Worm (Caenorhabditis elegans) whole organism, early embryonic: ENCODE data around the gene C13A2.10.

Experiments
- B0310.2 ChIP-seq: sonication (generic microtip); optimal IDR thresholded peaks from 2 replicates; lab custom pipeline; 2016; ENCODE audit warnings: mild to moderate bottlenecking, missing genetic modification characterization, missing compliant biosample characterization
- F13C5.2 ChIP-seq: sonication (generic microtip); optimal IDR thresholded peaks from 2 replicates; lab custom pipeline; 2017; ENCODE audit warnings: mild to moderate bottlenecking, missing genetic modification characterization, inconsistent platforms, missing compliant biosample characterization
- aly-1 ChIP-seq: sonication (generic microtip); optimal IDR thresholded peaks from 2 replicates; lab custom pipeline; 2016; ENCODE audit warnings: missing genetic modification characterization, missing compliant biosample characterization
- ama-1 ChIP-seq: fragments of 150-350 bp; optimal IDR thresholded peaks from 2 replicates; lab custom pipeline; 2014
- ceh-13 ChIP-seq: fragments of 200-800 bp; sonication (Bioruptor generic); optimal IDR thresholded peaks from 2 replicates; lab custom pipeline; 2018; ENCODE audit warnings: mild to moderate bottlenecking, missing genetic modification characterization, missing compliant biosample characterization
- ceh-36 ChIP-seq: sonication (generic microtip); optimal IDR thresholded peaks from 2 replicates; lab custom pipeline; 2016; ENCODE audit warnings: missing genetic modification characterization, inconsistent platforms, missing compliant biosample characterization
- ets-7 ChIP-seq: sonication (generic microtip); optimal IDR thresholded peaks from 2 replicates; lab custom pipeline; 2016; ENCODE audit warnings: missing genotype, missing genetic modification characterization, missing compliant biosample characterization
- flt-1 ChIP-seq: fragments of 200-800 bp; sonication (Bioruptor generic); IDR thresholded peaks from 2 replicates; pipeline ENCODE4 v1.3.6; 2022; ENCODE audit warnings: missing genetic modification characterization, missing compliant biosample characterization
- hmbx-1 ChIP-seq: sonication (generic microtip); optimal IDR thresholded peaks from 2 replicates; lab custom pipeline; 2016; ENCODE audit warnings: mild to moderate bottlenecking, missing genetic modification characterization, missing compliant biosample characterization
- hmg-4 ChIP-seq: fragments of 200-800 bp; sonication (Bioruptor generic); optimal IDR thresholded peaks from 2 replicates; lab custom pipeline; 2018; ENCODE audit warnings: mild to moderate bottlenecking, missing genetic modification characterization, missing compliant biosample characterization
- hnd-1 ChIP-seq: sonication (generic microtip); optimal IDR thresholded peaks from 2 replicates; lab custom pipeline; 2016; ENCODE audit warnings: missing genetic modification characterization, missing compliant biosample characterization
- pes-1 ChIP-seq: fragments of 200-800 bp; sonication (Bioruptor generic); IDR thresholded peaks from 2 replicates; pipeline ENCODE4 v1.3.6; 2022; ENCODE audit warnings: missing genetic modification reagents, missing genetic modification characterization, missing compliant biosample characterization
- scrt-1 ChIP-seq: fragments of 200-800 bp; sonication (Bioruptor generic); IDR thresholded peaks from 2 replicates; pipeline ENCODE4 v1.3.6; 2022; ENCODE audit warnings: missing genetic modification characterization, missing compliant biosample characterization
- sea-1 ChIP-seq: fragments of 200-800 bp; sonication (Bioruptor generic); conservative IDR thresholded peaks from 2 replicates; pipeline ENCODE4 v1.3.6; 2022; ENCODE audit warnings: missing genetic modification characterization, missing compliant biosample characterization
- tbx-11 ChIP-seq: fragments of 200-800 bp; sonication (Bioruptor generic); IDR thresholded peaks from 2 replicates; pipeline ENCODE4 v1.3.6; 2022; ENCODE audit warnings: missing genetic modification characterization, missing compliant biosample characterization
- tbx-37 ChIP-seq: fragments of 200-800 bp; sonication (Bioruptor generic); conservative IDR thresholded peaks from 2 replicates; pipeline ENCODE4 v1.3.6; 2022; ENCODE audit warnings: missing genetic modification reagents, missing genetic modification characterization, missing compliant biosample characterization
- tra-4 ChIP-seq: sonication (generic microtip); optimal IDR thresholded peaks from 2 replicates; lab custom pipeline; 2017; ENCODE audit warnings: missing genetic modification characterization, missing compliant biosample characterization

The C13A2.10 gene

ce11 chrV:7297263-7297662, 22.4 kb upstream of the C13A2.10 start, which contains the start of gene srj-32:
Gene srj-32, minus strand, starts transcription at chrV:7297363.
- no peak for TF ChIP-seq F13C5.2 (tag; lab: Kevin White, UChicago)

DNA sequence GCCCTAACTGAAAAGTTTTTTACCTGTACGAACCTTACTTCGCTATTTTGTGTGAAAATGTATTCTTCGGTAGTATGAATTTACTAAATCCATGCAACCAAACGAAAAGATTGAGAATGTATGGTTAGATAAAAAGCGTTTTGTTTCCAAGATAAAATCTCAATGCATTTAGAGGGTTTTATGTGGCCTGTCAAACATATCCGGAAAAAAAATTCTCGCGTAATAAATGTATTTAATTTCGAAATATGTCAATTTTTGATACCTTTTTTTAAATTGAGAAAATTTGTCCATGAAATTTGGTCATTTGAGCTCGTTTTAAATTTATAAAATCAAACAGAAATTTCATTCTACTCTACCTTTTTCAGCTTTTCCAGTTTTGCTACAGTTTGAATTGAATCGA, 20.4 kb upstream of the C13A2.10 start, which contains the start of gene F07G11.4:
F07G11.4 (minus strand) TSS at position 101 of the 400 bp plus-strand sequence.
- TF ChIP-seq hmbx-1 (no peak), tbx-11 (GFP tag; lab: Robert Waterston, UW) (no peak), tbx-37 (GFP tag; lab: Robert Waterston, UW) (no peak), scrt-1 (GFP tag; lab: Robert Waterston, UW) (no peak), hmg-4 (GFP tag; lab: Kevin White, UChicago) (no peak), ceh-13 (GFP tag; lab: Kevin White, UChicago) (no peak), flt-1 (GFP tag; lab: Robert Waterston, UW) (no peak), ets-7 (tag; lab: Kevin White, UChicago) (no peak), ama-1 (lab: Kevin White, UChicago) (no peak), B0310.2 (no peak), tra-4 (tag; lab: Kevin White, UChicago) (no peak), pes-1 (GFP tag; lab: Robert Waterston, UW) (no peak), hnd-1 (tag; lab: Kevin White, UChicago) (no peak), ceh-36 (tag; lab: Kevin White, UChicago) (no peak), F13C5.2 (tag; lab: Kevin White, UChicago) (no peak)

DNA sequence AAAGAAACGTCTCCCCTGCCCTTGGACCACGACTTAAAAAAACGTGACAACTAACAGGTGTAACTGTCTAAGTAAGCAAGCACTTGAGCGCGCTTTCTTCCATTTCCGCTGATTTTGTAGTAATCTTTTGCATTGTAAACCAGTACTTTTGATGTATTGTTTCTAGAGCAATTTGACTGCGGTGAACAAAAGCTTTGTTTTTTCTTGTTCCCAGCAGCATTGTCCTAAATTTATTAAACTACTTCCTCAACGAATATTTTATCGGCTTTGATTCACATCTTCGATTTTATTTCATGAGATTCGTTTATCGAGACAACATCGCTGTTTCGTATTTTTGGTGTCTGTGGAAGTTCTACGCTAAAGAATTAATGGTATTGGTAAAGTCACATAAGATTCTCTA, 13.8 kb upstream of the C13A2.10 start, which contains the start of gene C13A2.1:
C13A2.1 (plus strand) TSS at position 301 of the 400 bp plus-strand sequence.
- TF ChIP-seq ceh-13 (GFP tag; lab: Kevin White, UChicago): no peak
- no peak for TF ChIP-seq tbx-11 (GFP tag; lab: Robert Waterston, UW)
- TF ChIP-seq aly-1: no peak
- TF ChIP-seq B0310.2: no peak
- no peak for TF ChIP-seq ets-7 (tag; lab: Kevin White, UChicago)
- no peak for TF ChIP-seq hnd-1 (tag; lab: Kevin White, UChicago)
- no peak for TF ChIP-seq F13C5.2 (tag; lab: Kevin White, UChicago)
- TF ChIP-seq hmg-4 (GFP tag; lab: Kevin White, UChicago): no peak
- TF ChIP-seq scrt-1 (GFP tag; lab: Robert Waterston, UW): no peak
- TF ChIP-seq hmbx-1: no peak
- TF ChIP-seq ceh-36 (tag; lab: Kevin White, UChicago): no peak
- TF ChIP-seq ama-1 (lab: Kevin White, UChicago): no peak
- no peak for TF ChIP-seq pes-1 (GFP tag; lab: Robert Waterston, UW)
- no peak for TF ChIP-seq tra-4 (tag; lab: Kevin White, UChicago)
- no peak for TF ChIP-seq tbx-37 (GFP tag; lab: Robert Waterston, UW)

DNA sequence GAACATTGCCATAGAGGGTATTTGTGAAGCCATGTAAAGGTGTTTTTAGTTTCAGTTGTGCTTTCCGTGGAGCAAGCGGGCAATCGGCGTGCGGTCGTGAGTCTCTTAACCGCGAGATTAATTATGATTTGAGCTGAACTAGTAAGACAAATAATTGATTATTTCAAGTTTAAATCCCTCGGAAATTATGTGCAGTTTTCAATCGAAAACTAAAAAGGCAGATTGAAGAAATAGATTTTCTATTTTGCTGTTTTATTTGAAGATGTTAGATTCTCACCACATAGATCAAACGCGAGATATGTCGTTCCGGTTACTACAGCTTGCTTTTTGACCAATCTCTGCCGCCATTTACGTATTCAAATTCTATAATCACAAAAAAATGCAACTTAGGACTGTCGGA, 7.1 kb upstream of the C13A2.10 start, which contains the start of gene C13A2.3:
C13A2.3 (plus strand) TSS at position 301 of the 400 bp plus-strand sequence.
- TF ChIP-seq scrt-1 (GFP tag; lab: Robert Waterston, UW): no peak
- no peak for TF ChIP-seq B0310.2
- no peak for TF ChIP-seq F13C5.2 (tag; lab: Kevin White, UChicago)
- TF ChIP-seq aly-1: no peak
- no peak for TF ChIP-seq sea-1 (GFP tag; lab: Robert Waterston, UW)

- TF ChIP-seq ceh-13 (GFP tag; lab: Kevin White, UChicago): no peak
Measured at ce11 chrV:7279090-7279489, 4.2 kb upstream of the C13A2.10 start, which contains the start of gene C13A2.4. Gene C13A2.4, plus strand, starts transcription at chrV:7279390.

ce11 chrV:7275491-7275890, 599 bp upstream of the C13A2.10 start, which contains the start of gene C13A2.5:
Gene C13A2.5, plus strand, starts transcription at chrV:7275791.
- no peak for TF ChIP-seq aly-1
- no peak for TF ChIP-seq scrt-1 (GFP tag; lab: Robert Waterston, UW)
- no peak for TF ChIP-seq ceh-36 (tag; lab: Kevin White, UChicago)
- no peak for TF ChIP-seq tra-4 (tag; lab: Kevin White, UChicago)
- no peak for TF ChIP-seq hmbx-1
- TF ChIP-seq hmg-4 (GFP tag; lab: Kevin White, UChicago): no peak
- TF ChIP-seq ets-7 (tag; lab: Kevin White, UChicago): no peak
- no peak for TF ChIP-seq ama-1 (lab: Kevin White, UChicago)
- TF ChIP-seq sea-1 (GFP tag; lab: Robert Waterston, UW): no peak
- TF ChIP-seq tbx-11 (GFP tag; lab: Robert Waterston, UW): no peak

DNA sequence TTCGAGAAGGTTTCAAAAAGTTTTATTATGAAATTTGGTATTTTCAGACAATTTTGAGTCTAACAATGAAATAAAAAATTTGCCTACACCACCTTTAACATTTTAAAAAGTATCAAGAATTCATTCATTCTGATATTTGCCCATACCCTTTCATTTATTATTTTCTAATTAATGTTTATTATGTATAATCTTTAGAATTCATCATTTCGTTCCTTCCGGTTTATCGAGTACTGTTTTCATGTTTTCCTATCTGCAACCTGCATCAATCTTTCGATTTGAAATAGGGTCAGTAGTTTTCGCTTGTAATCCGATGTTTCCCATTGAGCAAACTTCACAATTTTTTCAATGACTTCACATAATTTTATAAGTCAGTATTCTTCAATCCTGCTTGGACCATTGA, 5.5 kb downstream of the C13A2.10 start, which contains the start of gene C13A2.6:
C13A2.6 (plus strand) TSS at position 301 of the 400 bp plus-strand sequence.
- TF ChIP-seq tra-4 (tag; lab: Kevin White, UChicago): no peak
- no peak for TF ChIP-seq hmbx-1
- TF ChIP-seq B0310.2: no peak
- no peak for TF ChIP-seq aly-1
- TF ChIP-seq pes-1 (GFP tag; lab: Robert Waterston, UW): no peak
- no peak for TF ChIP-seq sea-1 (GFP tag; lab: Robert Waterston, UW)
- TF ChIP-seq flt-1 (GFP tag; lab: Robert Waterston, UW): no peak
- no peak for TF ChIP-seq ets-7 (tag; lab: Kevin White, UChicago)
- TF ChIP-seq ceh-36 (tag; lab: Kevin White, UChicago): no peak
- no peak for TF ChIP-seq hnd-1 (tag; lab: Kevin White, UChicago)

DNA sequence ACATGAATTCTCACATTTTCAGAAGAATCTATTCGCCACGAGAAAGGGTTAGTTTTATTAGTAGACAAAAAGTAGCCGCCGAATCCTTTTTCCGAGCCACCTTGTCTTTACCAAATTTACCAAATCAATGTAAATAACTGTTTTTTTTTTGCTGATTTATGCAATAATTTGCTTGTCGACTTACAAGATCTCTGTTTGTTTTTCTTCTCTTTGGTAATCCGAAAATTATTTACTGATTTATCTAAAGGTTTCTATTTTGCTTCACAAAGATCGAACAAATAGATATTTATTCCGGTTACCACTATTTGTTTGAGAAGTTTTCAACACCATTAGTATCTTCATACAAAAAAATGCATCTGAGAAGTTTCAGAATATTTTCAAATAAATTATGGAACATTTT, 8.9 kb downstream of the C13A2.10 start, which contains the start of gene C13A2.7:
C13A2.7 (plus strand) TSS at position 301 of the 400 bp plus-strand sequence.
- no peak for TF ChIP-seq B0310.2
- no peak for TF ChIP-seq scrt-1 (GFP tag; lab: Robert Waterston, UW)
- TF ChIP-seq flt-1 (GFP tag; lab: Robert Waterston, UW): no peak
- TF ChIP-seq hmg-4 (GFP tag; lab: Kevin White, UChicago): no peak
- no peak for TF ChIP-seq ama-1 (lab: Kevin White, UChicago)
- TF ChIP-seq ceh-36 (tag; lab: Kevin White, UChicago): no peak
- no peak for TF ChIP-seq hmbx-1
- no peak for TF ChIP-seq aly-1
- TF ChIP-seq tbx-37 (GFP tag; lab: Robert Waterston, UW): no peak
- TF ChIP-seq ets-7 (tag; lab: Kevin White, UChicago): no peak
- no peak for TF ChIP-seq sea-1 (GFP tag; lab: Robert Waterston, UW)
